Worm (Caenorhabditis elegans): ENCODE data around the gene bus-8A.

ce11 chrX:5514984-5515383, 22.3 kb downstream of the bus-8A start, which contains the start of gene T23F2.4:
- TF ChIP-seq ceh-79 (tag; optimal IDR thresholded peaks at IDR 0.05) (no peak), Y67H2A.10 (GFP tag; conservative IDR thresholded peaks at IDR 0.05) (no peak), K12H6.12 (tag; optimal IDR thresholded peaks at IDR 0.05) (no peak)

Measured in whole organism, young adult.